Worm (Caenorhabditis elegans): Measurements from ENCODE around the gene magu-4.

magu-4 gene

DNA sequence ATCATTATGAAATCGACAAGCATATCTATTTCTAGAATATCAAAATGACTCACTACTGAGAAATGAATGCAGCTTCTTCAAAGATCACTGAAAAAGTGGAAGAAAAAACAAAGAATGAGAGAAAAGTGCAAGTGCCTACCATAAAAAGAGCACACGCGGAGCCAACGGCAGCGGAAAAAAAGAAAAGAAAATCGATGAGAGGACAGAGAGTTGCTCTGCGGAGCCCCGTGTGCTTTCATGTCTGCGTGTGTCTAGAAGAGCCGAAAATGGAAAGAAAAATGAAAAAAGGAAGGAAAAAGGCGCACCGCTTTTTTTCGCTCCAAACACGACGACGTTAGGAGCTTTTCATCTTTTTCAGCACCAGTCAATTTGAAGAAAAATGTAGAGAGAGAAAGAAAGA, 53.2 kb downstream of the magu-4 start, which contains the start of gene ipla-7 (continued):
- TF ChIP-seq unc-39 (tag; optimal IDR thresholded peaks at IDR 0.05) (no peak), egl-27 (tag; optimal IDR thresholded peaks at IDR 0.05) (no peak), duxl-1 (tag; optimal IDR thresholded peaks at IDR 0.05; ENCODE audit: poor library complexity) (no peak), nhr-76 (tag; optimal IDR thresholded peaks at IDR 0.05) (no peak), hmg-1.1 (GFP tag; IDR thresholded peaks at IDR 0.05) (0 out of 2 replicates have a peak, but pooled peaks have one; percentile 43), mxl-3 (GFP tag; optimal IDR thresholded peaks at IDR 0.05) (no peak), mxl-2 (GFP tag; conservative IDR thresholded peaks at IDR 0.05) (no peak), saeg-2 (GFP tag; IDR thresholded peaks at IDR 0.05) (0 out of 2 replicates have a peak, but pooled peaks have one; percentile 32), ZK337.2 (GFP tag; IDR thresholded peaks at IDR 0.05) (no peak), attf-4 (tag; optimal IDR thresholded peaks at IDR 0.05) (no peak), zfp-3 (GFP tag; conservative IDR thresholded peaks at IDR 0.05) (no peak), ceh-82 (tag; optimal IDR thresholded peaks at IDR 0.05) (no peak), madf-5 (GFP tag; IDR thresholded peaks at IDR 0.05) (no peak), dve-1 (tag; optimal IDR thresholded peaks at IDR 0.05; ENCODE audit: insufficient read depth) (no peak), unc-62 (GFP tag; optimal IDR thresholded peaks at IDR 0.05 in 1 of 2) (no peak), unc-62 (tag; optimal IDR thresholded peaks at IDR 0.05) (no peak), ceh-28 (tag; optimal IDR thresholded peaks at IDR 0.05) (no peak), ceh-62 (tag; optimal IDR thresholded peaks at IDR 0.05) (no peak), tra-1 (GFP tag; IDR thresholded peaks at IDR 0.05) (no peak), gei-8 (GFP tag; optimal IDR thresholded peaks at IDR 0.05) (no peak), set-16 (GFP tag; IDR thresholded peaks at IDR 0.05) (no peak), lin-15B (tag; optimal IDR thresholded peaks at IDR 0.05) (no peak), nhr-77 (tag; optimal IDR thresholded peaks at IDR 0.05) (no peak), egl-43 (GFP tag; IDR thresholded peaks at IDR 0.05) (no peak), skn-1 (tag; optimal IDR thresholded peaks at IDR 0.05) (no peak), lir-3 (tag; optimal IDR thresholded peaks at IDR 0.05) (no peak), F44E2.7 (GFP tag; IDR thresholded peaks at IDR 0.05) (no peak), fos-1 (tag; optimal IDR thresholded peaks at IDR 0.05) (no peak), lin-39 (tag; optimal IDR thresholded peaks at IDR 0.05) (no peak), lin-29 (GFP tag; IDR thresholded peaks at IDR 0.05) (no peak), tag-97 (GFP tag; IDR thresholded peaks at IDR 0.05) (no peak), dmd-9 (GFP tag; IDR thresholded peaks at IDR 0.05) (no peak), nhr-42 (GFP tag; IDR thresholded peaks at IDR 0.05) (no peak), vab-7 (GFP tag; IDR thresholded peaks at IDR 0.05) (no peak), snpc-1.2 (GFP tag; IDR thresholded peaks at IDR 0.05) (no peak), Y75B8A.6 (GFP tag; IDR thresholded peaks at IDR 0.05) (no peak), nhr-48 (tag; optimal IDR thresholded peaks at IDR 0.05) (no peak), aha-1 (tag) (peak; percentile 34), zag-1 (tag; optimal IDR thresholded peaks at IDR 0.05) (no peak), lim-7 (GFP tag; IDR thresholded peaks at IDR 0.05) (no peak), lin-1 (GFP tag; IDR thresholded peaks at IDR 0.05) (no peak), unc-130 (GFP tag; optimal IDR thresholded peaks at IDR 0.05) (no peak), daf-16 (GFP tag; optimal IDR thresholded peaks at IDR 0.05) (no peak), daf-16 (tag; optimal IDR thresholded peaks at IDR 0.05) (peak; percentile 22), nhr-25 (tag; optimal IDR thresholded peaks at IDR 0.05; ENCODE audit: borderline replicate concordance, insufficient read depth) (no peak), zip-11 (GFP tag; IDR thresholded peaks at IDR 0.05) (no peak), ceh-44 (GFP tag; IDR thresholded peaks at IDR 0.05) (no peak), sdz-12 (GFP tag; optimal IDR thresholded peaks at IDR 0.05) (no peak), aly-2 (tag; optimal IDR thresholded peaks at IDR 0.05) (no peak), T26A8.4 (GFP tag; IDR thresholded peaks at IDR 0.05) (no peak), ctbp-1 (GFP tag; IDR thresholded peaks at IDR 0.05) (0 out of 2 replicates have a peak, but pooled peaks have one; percentile 31), mep-1 (tag; optimal IDR thresholded peaks at IDR 0.05) (peak; percentile 24), ZK546.5 (tag; optimal IDR thresholded peaks at IDR 0.05) (no peak)
